Fruit fly (Drosophila melanogaster): Measurements from ENCODE around the gene Ttc1.

Gene Ttc1

dm6 chr3R:16432665-16433065 lies 10.1 kb downstream of the Ttc1 start, which contains the start of gene Fntb (continued):
- peak; percentile 33 for TF ChIP-seq CG11762 (GFP tag; optimal IDR thresholded peaks at IDR 0.05; ENCODE audit: insufficient read depth)
- no peak for TF ChIP-seq Smox (GFP tag; optimal IDR thresholded peaks at IDR 0.05)
- TF ChIP-seq salr (GFP tag; optimal IDR thresholded peaks at IDR 0.05) = peak in 1 of 2 experiments; percentile 61
- TF ChIP-seq CG4318 (GFP tag; optimal IDR thresholded peaks at IDR 0.05) = no peak
- TF ChIP-seq Eip93F (GFP tag; optimal IDR thresholded peaks at IDR 0.05) = peak; percentile 18
- TF ChIP-seq Hr39 (GFP tag; optimal IDR thresholded peaks at IDR 0.05) = peak; percentile 51
- TF ChIP-seq Hr38 (GFP tag; optimal IDR thresholded peaks at IDR 0.05) = no peak
- 0 out of 3 replicates have a peak, but pooled peaks have one; percentile 50 for TF ChIP-seq CG6163 (GFP tag; IDR thresholded peaks at IDR 0.05)
- TF ChIP-seq CG6854 (GFP tag; optimal IDR thresholded peaks at IDR 0.05) = no peak
- no peak for TF ChIP-seq dac (GFP tag; optimal IDR thresholded peaks at IDR 0.05)
- peak; percentile 61 for TF ChIP-seq topi (GFP tag; optimal IDR thresholded peaks at IDR 0.05)
- peak; percentile 90 for TF ChIP-seq Eip78C (GFP tag)
- no peak for TF ChIP-seq CG8319 (GFP tag; optimal IDR thresholded peaks at IDR 0.05)
- TF ChIP-seq Gug (GFP tag; IDR thresholded peaks at IDR 0.05) = peak; percentile 58; the same call in 1 of the 2 replicates
- TF ChIP-seq fd85E (GFP tag; optimal IDR thresholded peaks at IDR 0.05) = no peak
- TF ChIP-seq CG11294 (GFP tag; IDR thresholded peaks at IDR 0.05) = no peak
- TF ChIP-seq CG34406 (GFP tag; optimal IDR thresholded peaks at IDR 0.05) = no peak
- TF ChIP-seq Sox102F (GFP tag; optimal IDR thresholded peaks at IDR 0.05) = no peak
- TF ChIP-seq Ets96B (tag; optimal IDR thresholded peaks at IDR 0.05) = peak; percentile 52
- peak; percentile 67 for TF ChIP-seq achi (GFP tag; optimal IDR thresholded peaks at IDR 0.05)
- no peak for TF ChIP-seq svp (GFP tag)
- no peak for TF ChIP-seq CG32006 (GFP tag; optimal IDR thresholded peaks at IDR 0.05)
- TF ChIP-seq CG11902 (GFP tag; optimal IDR thresholded peaks at IDR 0.05) = no peak
- TF ChIP-seq Lpt (GFP tag; optimal IDR thresholded peaks at IDR 0.05) = peak; percentile 50

- 0 out of 2 replicates have a peak, but pooled peaks have one; percentile 12 for TF ChIP-seq CG15336 (GFP tag; IDR thresholded peaks at IDR 0.05)
- no peak for TF ChIP-seq esn (GFP tag; optimal IDR thresholded peaks at IDR 0.05)
- peak; percentile 29 for TF ChIP-seq topi (GFP tag; optimal IDR thresholded peaks at IDR 0.05)
- TF ChIP-seq fd85E (GFP tag; optimal IDR thresholded peaks at IDR 0.05) = no peak
- no peak for TF ChIP-seq CG8632 (GFP tag; optimal IDR thresholded peaks at IDR 0.05)
- TF ChIP-seq CG3919 (GFP tag; optimal IDR thresholded peaks at IDR 0.05) = peak; percentile 37
- no peak for TF ChIP-seq Sox15 (GFP tag; optimal IDR thresholded peaks at IDR 0.05)
- no peak for TF ChIP-seq CG16779 (tag; optimal IDR thresholded peaks at IDR 0.05)
- peak; percentile 25 for TF ChIP-seq Met (GFP tag; optimal IDR thresholded peaks at IDR 0.05)
- peak; percentile 13 for TF ChIP-seq svp (GFP tag)
- peak; percentile 42 for TF ChIP-seq CG31627 (GFP tag; optimal IDR thresholded peaks at IDR 0.05)
- no peak for TF ChIP-seq CG6276 (GFP tag; optimal IDR thresholded peaks at IDR 0.05)
- no peak for TF ChIP-seq OdsH (GFP tag; optimal IDR thresholded peaks at IDR 0.05)
- peak; percentile 7 for TF ChIP-seq CG6792 (GFP tag; optimal IDR thresholded peaks at IDR 0.05)
- TF ChIP-seq fd59A (GFP tag; optimal IDR thresholded peaks at IDR 0.05) = no peak
- peak; percentile 35 for TF ChIP-seq cyc (GFP tag; optimal IDR thresholded peaks at IDR 0.05)
- no peak for TF ChIP-seq dac (GFP tag; optimal IDR thresholded peaks at IDR 0.05)
- TF ChIP-seq Eip78C (GFP tag) = peak; percentile 68
- TF ChIP-seq lz (GFP tag; optimal IDR thresholded peaks at IDR 0.05) = peak; percentile 22
- peak; percentile 99 for TF ChIP-seq dsx (GFP tag; optimal IDR thresholded peaks at IDR 0.05; ENCODE audit: poor library complexity, severe bottlenecking)
- TF ChIP-seq Hr39 (GFP tag; optimal IDR thresholded peaks at IDR 0.05) = peak; percentile 31
- peak; percentile 17 for TF ChIP-seq Sox14 (GFP tag; optimal IDR thresholded peaks at IDR 0.05)
- peak; percentile 22 for TF ChIP-seq CG3032 (tag; optimal IDR thresholded peaks at IDR 0.05)
Measured at dm6 chr3R:16431707-16432106, 11.1 kb downstream of the Ttc1 start.
